Worm (Caenorhabditis elegans): Measurements from ENCODE around the gene F54A3.2.

ce11 chrII:2289441-2289840 lies 46.0 kb downstream of the F54A3.2 start:
- TF ChIP-seq hmbx-1 (tag; optimal IDR thresholded peaks at IDR 0.05) (no peak), sea-1 (GFP tag; conservative IDR thresholded peaks at IDR 0.05) (no peak), tbx-37 (GFP tag; conservative IDR thresholded peaks at IDR 0.05) (no peak), ama-1 (optimal IDR thresholded peaks at IDR 0.05) (no peak), hnd-1 (tag; optimal IDR thresholded peaks at IDR 0.05) (no peak), B0310.2 (tag; optimal IDR thresholded peaks at IDR 0.05) (no peak), ets-7 (tag; optimal IDR thresholded peaks at IDR 0.05) (no peak), pes-1 (GFP tag; IDR thresholded peaks at IDR 0.05) (no peak), scrt-1 (GFP tag; IDR thresholded peaks at IDR 0.05) (no peak), flt-1 (GFP tag; IDR thresholded peaks at IDR 0.05) (no peak), F13C5.2 (tag; optimal IDR thresholded peaks at IDR 0.05) (no peak), tbx-11 (GFP tag; IDR thresholded peaks at IDR 0.05) (no peak), tra-4 (tag; optimal IDR thresholded peaks at IDR 0.05) (no peak)

Data from whole organism, early embryonic.